Worm (Caenorhabditis elegans) whole organism, L4 larva: ENCODE measurements around the gene pqn-37.

Experiments
- F37D6.2 ChIP-seq: sonication (generic microtip); optimal IDR thresholded peaks from 2 replicates; lab custom pipeline; 2016; ENCODE audit warnings: mild to moderate bottlenecking, missing genetic modification characterization, missing compliant biosample characterization
- F44E2.7 ChIP-seq: fragments of 200-800 bp; sonication (Bioruptor generic); IDR thresholded peaks from 2 replicates; pipeline ENCODE4 v2.1.2; 2022; ENCODE audit warnings: missing genetic modification characterization, missing compliant biosample characterization
- aha-1 ChIP-seq: fragments of 150-350 bp; peaks from one replicate; lab custom pipeline; 2014; ENCODE audit warnings: missing biosample characterization, missing genetic modification characterization
- ceh-32 ChIP-seq: sonication (generic microtip); optimal IDR thresholded peaks from 2 replicates; lab custom pipeline; 2016; ENCODE audit warnings: mild to moderate bottlenecking, missing genetic modification characterization, missing compliant biosample characterization; ENCODE audit not compliant: poor library complexity
- ces-1 ChIP-seq: fragments of 150-350 bp; sonication (generic microtip); optimal IDR thresholded peaks from 4 replicates; lab custom pipeline; 2014; ENCODE audit warnings: missing biosample characterization, missing genetic modification reagents, missing genetic modification characterization
- ctbp-1 ChIP-seq: fragments of 200-800 bp; sonication (Bioruptor generic); IDR thresholded peaks from 2 replicates; pipeline ENCODE4 v1.3.6; 2022; ENCODE audit warnings: missing genetic modification reagents, missing genetic modification characterization, missing compliant biosample characterization
- daf-8 ChIP-seq: fragments of 200-800 bp; sonication (Bioruptor generic); IDR thresholded peaks from 2 replicates; pipeline ENCODE4 v1.3.6; 2022; ENCODE audit warnings: missing genetic modification characterization, missing compliant biosample characterization
- dpl-1 ChIP-seq: fragments of 150-350 bp; optimal IDR thresholded peaks from 2 replicates; lab custom pipeline; 2014; ENCODE audit warnings: missing biosample characterization, missing genetic modification reagents, missing genetic modification characterization
- lin-1 ChIP-seq: fragments of 200-800 bp; sonication (Bioruptor generic); IDR thresholded peaks from 2 replicates; pipeline ENCODE4 v1.3.6; 2022; ENCODE audit warnings: missing genetic modification reagents, missing genetic modification characterization, missing compliant biosample characterization
- lin-39 ChIP-seq: fragments of 150-350 bp; optimal IDR thresholded peaks from 2 replicates; lab custom pipeline; 2014; ENCODE audit warnings: missing biosample characterization, missing genetic modification reagents, missing genetic modification characterization
- nhr-10 ChIP-seq: fragments of 150-350 bp; optimal IDR thresholded peaks from 2 replicates; lab custom pipeline; 2014; ENCODE audit warnings: missing biosample characterization, missing genetic modification characterization
- unc-62 ChIP-seq, 3 experiments: fragments of 150-350 bp in 1 of 3; sonication (generic microtip); optimal IDR thresholded peaks in 2 of 3; peaks in 1 of 3; 1 replicate in 1 of 3; 2 replicates in 2 of 3; lab custom pipeline; 2014 to 2017; ENCODE audit warnings: missing biosample characterization in 3 of 3, missing genetic modification characterization in 3 of 3, missing genetic modification reagents in 3 of 3, missing genotype in 1 of 3
- zfp-3 ChIP-seq: fragments of 200-800 bp; sonication (Bioruptor generic); conservative IDR thresholded peaks from 2 replicates; pipeline ENCODE4 v1.3.6; 2022; ENCODE audit warnings: missing genetic modification reagents, missing genetic modification characterization, missing compliant biosample characterization

The pqn-37 gene

ce11 chrX:3209523-3209922 is 40.8 kb downstream of the pqn-37 start, which contains the start of gene F28B4.4:
Gene F28B4.4 (minus strand): TSS chrX:3209623.
- peak; percentile 44 for TF ChIP-seq aha-1
- TF ChIP-seq ctbp-1 (GFP tag; lab: Robert Waterston, UW): no peak

ce11 chrX:3204778-3205177 is 45.6 kb downstream of the pqn-37 start, which contains the start of gene F28B4.1:
Gene F28B4.1 (plus strand): TSS chrX:3205078.
- peak in 1 of 2 experiments; percentile 62 for TF ChIP-seq unc-62 (GFP tag; optimal IDR thresholded peaks at IDR 0.05 in 1 of 2; lab: Kevin White, UChicago)
- TF ChIP-seq unc-62 (tag; optimal IDR thresholded peaks at IDR 0.05; lab: Kevin White, UChicago): no peak
- no peak for TF ChIP-seq zfp-3

ce11 chrX:3202350-3202749 is 48.0 kb downstream of the pqn-37 start:
- no peak for TF ChIP-seq lin-1 (GFP tag; lab: Robert Waterston, UW)

- TF ChIP-seq ces-1 (GFP tag; lab: Kevin White, UChicago) (no peak), F44E2.7 (GFP tag; lab: Robert Waterston, UW) (no peak), ceh-32 (tag; lab: Kevin White, UChicago) (no peak), lin-39 (no peak), nhr-10 (no peak), daf-8 (GFP tag; lab: Robert Waterston, UW) (no peak)
Observed at ce11 chrX:3199249-3199648, 51.1 kb downstream of the pqn-37 start, which contains the start of gene fax-1. Gene fax-1 (minus strand): TSS chrX:3199349.

- TF ChIP-seq dpl-1 (no peak), F37D6.2 (tag; lab: Kevin White, UChicago) (no peak), aha-1 (peak; percentile 69), F44E2.7 (GFP tag; lab: Robert Waterston, UW) (no peak)
Observed at ce11 chrX:3197319-3197718, 53.0 kb downstream of the pqn-37 start.
